Worm (Caenorhabditis elegans) whole organism, L4 larva: ENCODE data around the gene F13A2.3.

Experiments used
- T20F7.1 ChIP-seq: fragments of 200-800 bp; sonication (Bioruptor generic); optimal IDR thresholded peaks from 2 replicates; lab custom pipeline; 2018; ENCODE audit warnings: mild to moderate bottlenecking, missing genetic modification characterization, missing compliant biosample characterization
- Y48G9A.11 ChIP-seq: fragments of 200-800 bp; sonication (Bioruptor generic); IDR thresholded peaks from 2 replicates; pipeline ENCODE4 v1.3.6; 2022; ENCODE audit warnings: missing genetic modification reagents, missing genetic modification characterization, missing compliant biosample characterization
- Y5F2A.4 ChIP-seq: fragments of 200-800 bp; sonication (Bioruptor generic); optimal IDR thresholded peaks from 2 replicates; lab custom pipeline; 2018; ENCODE audit warnings: mild to moderate bottlenecking, missing genetic modification characterization, missing compliant biosample characterization
- ZK337.2 ChIP-seq: fragments of 200-800 bp; sonication (Bioruptor generic); IDR thresholded peaks from 2 replicates; pipeline ENCODE4 v1.3.6; 2022; ENCODE audit warnings: missing genetic modification reagents, missing genetic modification characterization, missing compliant biosample characterization
- ceh-20 ChIP-seq: fragments of 200-800 bp; sonication (Bioruptor generic); IDR thresholded peaks from 2 replicates; pipeline ENCODE4 v1.3.6; 2022; ENCODE audit warnings: missing genetic modification reagents, missing genetic modification characterization, missing compliant biosample characterization
- daf-12 ChIP-seq: fragments of 150-350 bp; optimal IDR thresholded peaks from 2 replicates; lab custom pipeline; 2014; ENCODE audit warnings: missing biosample characterization, missing genetic modification reagents, missing genetic modification characterization
- daf-16 ChIP-seq, 3 experiments: sonication (generic microtip); optimal IDR thresholded peaks; 2 replicates each; lab custom pipeline; 2016 to 2017; ENCODE audit warnings: missing genetic modification characterization in 3 of 3, missing genetic modification reagents in 3 of 3, mild to moderate bottlenecking in 2 of 3, missing compliant biosample characterization in 2 of 3, missing biosample characterization in 1 of 3, moderate library complexity in 1 of 3
- dpl-1 ChIP-seq: fragments of 150-350 bp; optimal IDR thresholded peaks from 2 replicates; lab custom pipeline; 2014; ENCODE audit warnings: missing biosample characterization, missing genetic modification reagents, missing genetic modification characterization
- dve-1 ChIP-seq: sonication (generic microtip); optimal IDR thresholded peaks from 2 replicates; lab custom pipeline; 2017; ENCODE audit warnings: antibody characterized with exemption, mild to moderate bottlenecking, missing genetic modification characterization, missing compliant biosample characterization; ENCODE audit not compliant: insufficient read depth
- hif-1 ChIP-seq, 2 experiments: sonication (generic microtip); optimal IDR thresholded peaks; 2 replicates each; lab custom pipeline; 2016 to 2017; ENCODE audit warnings: missing compliant biosample characterization in 2 of 2, missing genetic modification characterization in 2 of 2, missing genetic modification reagents in 2 of 2, missing genotype in 2 of 2, mild to moderate bottlenecking in 1 of 2
- hlh-11 ChIP-seq: fragments of 200-800 bp; sonication (Bioruptor generic); optimal IDR thresholded peaks from 2 replicates; lab custom pipeline; 2018; ENCODE audit warnings: mild to moderate bottlenecking, missing genetic modification characterization, missing compliant biosample characterization
- hlh-30 ChIP-seq: sonication (generic microtip); optimal IDR thresholded peaks from 2 replicates; lab custom pipeline; 2017; ENCODE audit warnings: antibody characterized with exemption, mild to moderate bottlenecking, missing genetic modification characterization, missing compliant biosample characterization; ENCODE audit not compliant: insufficient read depth
- hmg-1.1 ChIP-seq: fragments of 200-800 bp; sonication (Bioruptor generic); IDR thresholded peaks from 2 replicates; pipeline ENCODE4 v1.3.6; 2022; ENCODE audit warnings: missing genetic modification reagents, missing genetic modification characterization, missing compliant biosample characterization
- jun-1 ChIP-seq: fragments of 150-350 bp; optimal IDR thresholded peaks from 2 replicates; lab custom pipeline; 2014; ENCODE audit warnings: missing biosample characterization, missing genetic modification reagents, missing genetic modification characterization
- lin-38 ChIP-seq: fragments of 200-800 bp; sonication (Bioruptor generic); IDR thresholded peaks from 2 replicates; pipeline ENCODE4 v1.3.6; 2022; ENCODE audit warnings: missing genetic modification reagents, missing genetic modification characterization, missing compliant biosample characterization
- lsy-2 ChIP-seq, 2 experiments: fragments of 150-350 bp in 1 of 2; sonication (generic microtip) in 1 of 2; optimal IDR thresholded peaks; 2 replicates each; lab custom pipeline; 2014 to 2017; ENCODE audit warnings: missing biosample characterization in 2 of 2, missing genetic modification characterization in 2 of 2
- madf-5 ChIP-seq, 2 experiments: fragments of 200-800 bp; sonication (Bioruptor generic); IDR thresholded peaks; 2 replicates each; pipeline ENCODE4 v1.3.6; 2022; ENCODE audit warnings: missing compliant biosample characterization in 2 of 2, missing genetic modification characterization in 2 of 2
- mdl-1 ChIP-seq, 2 experiments: fragments of 150-350 bp in 1 of 2; sonication (generic microtip) in 1 of 2; optimal IDR thresholded peaks; 2 replicates each; lab custom pipeline; 2014 to 2017; ENCODE audit warnings: missing biosample characterization in 2 of 2, missing genetic modification characterization in 2 of 2
- mep-1 ChIP-seq: fragments of 150-350 bp; sonication (generic microtip); optimal IDR thresholded peaks from 3 replicates; lab custom pipeline; 2014; ENCODE audit warnings: missing biosample characterization, missing genetic modification characterization
- mes-2 ChIP-seq: sonication (generic microtip); optimal IDR thresholded peaks from 2 replicates; lab custom pipeline; 2016; ENCODE audit warnings: missing genotype, mild to moderate bottlenecking, missing genetic modification characterization, missing compliant biosample characterization; ENCODE audit not compliant: poor library complexity, severe bottlenecking
- nhr-25 ChIP-seq: sonication (generic microtip); optimal IDR thresholded peaks from 2 replicates; lab custom pipeline; 2017; ENCODE audit warnings: missing genetic modification characterization, mild to moderate bottlenecking, missing compliant biosample characterization, antibody characterized with exemption, moderate library complexity, borderline replicate concordance; ENCODE audit not compliant: insufficient read depth
- nhr-76 ChIP-seq: fragments of 150-350 bp; optimal IDR thresholded peaks from 2 replicates; lab custom pipeline; 2014; ENCODE audit warnings: missing biosample characterization, missing genetic modification characterization
- pha-4 ChIP-seq, 2 experiments: fragments of 150-350 bp in 1 of 2; fragments of 200-800 bp in 1 of 2; sonication (Bioruptor generic) in 1 of 2; IDR thresholded peaks in 1 of 2; optimal IDR thresholded peaks in 1 of 2; 2 replicates each; pipeline versions ENCODE4 v1.3.6 to Lab custom; 2014 to 2022; ENCODE audit warnings: missing genetic modification characterization in 2 of 2, missing genetic modification reagents in 2 of 2, missing biosample characterization in 1 of 2, missing compliant biosample characterization in 1 of 2
- php-3 ChIP-seq: fragments of 200-800 bp; sonication (Bioruptor generic); IDR thresholded peaks from 2 replicates; pipeline ENCODE4 v1.3.6; 2022; ENCODE audit warnings: missing genetic modification reagents, missing genetic modification characterization, missing compliant biosample characterization
- pqm-1 ChIP-seq: sonication (generic microtip); optimal IDR thresholded peaks from 2 replicates; lab custom pipeline; 2017; ENCODE audit warnings: missing biosample characterization, missing genetic modification characterization
- saeg-2 ChIP-seq: fragments of 200-800 bp; sonication (Bioruptor generic); IDR thresholded peaks from 2 replicates; pipeline ENCODE4 v1.3.6; 2022; ENCODE audit warnings: missing genetic modification reagents, missing genetic modification characterization, missing compliant biosample characterization
- sdz-12 ChIP-seq: fragments of 200-800 bp; sonication (Bioruptor generic); optimal IDR thresholded peaks from 2 replicates; lab custom pipeline; 2018; ENCODE audit warnings: mild to moderate bottlenecking, missing genetic modification characterization, missing compliant biosample characterization
- set-16 ChIP-seq: fragments of 200-800 bp; sonication (Bioruptor generic); IDR thresholded peaks from 2 replicates; pipeline ENCODE4 v1.3.6; 2022; ENCODE audit warnings: missing genetic modification reagents, missing genetic modification characterization, missing compliant biosample characterization
- spr-1 ChIP-seq: sonication (generic microtip); optimal IDR thresholded peaks from 2 replicates; lab custom pipeline; 2016; ENCODE audit warnings: mild to moderate bottlenecking, missing genetic modification characterization, missing compliant biosample characterization
- unc-62 ChIP-seq, 3 experiments: fragments of 150-350 bp in 1 of 3; sonication (generic microtip); optimal IDR thresholded peaks in 2 of 3; peaks in 1 of 3; 1 replicate in 1 of 3; 2 replicates in 2 of 3; lab custom pipeline; 2014 to 2017; ENCODE audit warnings: missing biosample characterization in 3 of 3, missing genetic modification characterization in 3 of 3, missing genetic modification reagents in 3 of 3, missing genotype in 1 of 3
- vab-7 ChIP-seq: fragments of 200-800 bp; sonication (Bioruptor generic); IDR thresholded peaks from 2 replicates; pipeline ENCODE4 v1.3.6; 2022; ENCODE audit warnings: missing genetic modification reagents, missing genetic modification characterization, missing compliant biosample characterization
- zfp-2 ChIP-seq: sonication (generic microtip); optimal IDR thresholded peaks from 2 replicates; lab custom pipeline; 2016; ENCODE audit warnings: mild to moderate bottlenecking, missing genetic modification characterization, missing compliant biosample characterization
- ztf-11 ChIP-seq: fragments of 150-350 bp; optimal IDR thresholded peaks from 2 replicates; lab custom pipeline; 2014; ENCODE audit warnings: missing biosample characterization, missing genetic modification characterization

The F13A2.3 gene

ce11 chrV:4374625-4375024 lies 21.5 kb downstream of the F13A2.3 start, which contains the start of gene neg-1:
neg-1 (minus strand) TSS chrV:4374874.
- TF ChIP-seq unc-62 (GFP tag; optimal IDR thresholded peaks at IDR 0.05 in 1 of 2; lab: Kevin White, UChicago), result peak in 1 of 2 experiments; percentile 44
- TF ChIP-seq unc-62 (tag; optimal IDR thresholded peaks at IDR 0.05; lab: Kevin White, UChicago), result no peak
- TF ChIP-seq ztf-11 (tag; lab: Kevin White, UChicago), result no peak

- peak; percentile 42 for TF ChIP-seq lin-38 (GFP tag; lab: Robert Waterston, UW)
- no peak for TF ChIP-seq hlh-30 (tag; lab: Kevin White, UChicago)
These were observed 22.5 kb downstream of the F13A2.3 start for ce11 chrV:4373656-4374055.

- no peak for TF ChIP-seq daf-12 (tag; lab: Kevin White, UChicago)
- peak; percentile 88 for TF ChIP-seq set-16 (GFP tag; lab: Robert Waterston, UW)
- TF ChIP-seq spr-1, result no peak
- TF ChIP-seq sdz-12, result no peak
- no peak for TF ChIP-seq mep-1
- TF ChIP-seq, all 104 proteins: peak for 1
These were observed 23.2 kb downstream of the F13A2.3 start for ce11 chrV:4372986-4373385.

- TF ChIP-seq hmg-1.1 (GFP tag; lab: Robert Waterston, UW), result peak; percentile 53
- peak; percentile 51 for TF ChIP-seq dve-1 (tag; lab: Kevin White, UChicago)
- peak in 1 of 2 experiments; percentile 8 for TF ChIP-seq mdl-1 (tag; optimal IDR thresholded peaks at IDR 0.05; lab: Kevin White, UChicago)
- TF ChIP-seq daf-16 (GFP tag; optimal IDR thresholded peaks at IDR 0.05; lab: Kevin White, UChicago), result no peak
- no peak for TF ChIP-seq daf-16 (tag; optimal IDR thresholded peaks at IDR 0.05; lab: Kevin White, UChicago)
- TF ChIP-seq php-3 (GFP tag; lab: Robert Waterston, UW), result no peak
- 0 out of 2 replicates have a peak, but pooled peaks have one; percentile 26 for TF ChIP-seq pha-4 (GFP tag; IDR thresholded peaks at IDR 0.05; lab: Robert Waterston, UW)
- no peak for TF ChIP-seq pha-4 (tag; optimal IDR thresholded peaks at IDR 0.05; lab: Kevin White, UChicago)
- peak in 1 of 2 experiments; percentile 73 for TF ChIP-seq lsy-2 (tag; optimal IDR thresholded peaks at IDR 0.05; lab: Kevin White, UChicago)
- TF ChIP-seq nhr-76 (tag; lab: Kevin White, UChicago), result no peak
- TF ChIP-seq saeg-2 (GFP tag; lab: Robert Waterston, UW), result no peak
- TF ChIP-seq hlh-30 (tag; lab: Kevin White, UChicago), result peak; percentile 42
- peak; percentile 99 for TF ChIP-seq T20F7.1 (GFP tag; lab: Kevin White, UChicago)
- TF ChIP-seq zfp-2, result no peak
- peak; percentile 5 for TF ChIP-seq nhr-25 (tag; lab: Kevin White, UChicago)
- peak; percentile 67 for TF ChIP-seq dpl-1 (GFP tag; lab: Kevin White, UChicago)
- TF ChIP-seq vab-7 (GFP tag; lab: Robert Waterston, UW), result no peak
- peak in 1 of 2 experiments; percentile 21 for TF ChIP-seq hif-1 (tag; optimal IDR thresholded peaks at IDR 0.05; lab: Kevin White, UChicago)
- TF ChIP-seq Y5F2A.4 (GFP tag; lab: Kevin White, UChicago), result no peak
- TF ChIP-seq mes-2 (tag; lab: Kevin White, UChicago), result peak; percentile 60
- peak; percentile 67 for TF ChIP-seq pqm-1 (tag; lab: Kevin White, UChicago)
- TF ChIP-seq jun-1 (tag; lab: Kevin White, UChicago), result no peak
- peak; percentile 80 for TF ChIP-seq Y48G9A.11 (GFP tag; lab: Robert Waterston, UW)
- no peak for TF ChIP-seq ZK337.2
- peak; percentile 31; the same call in 1 of the 2 replicates for TF ChIP-seq lin-38 (GFP tag; lab: Robert Waterston, UW)
- peak; percentile 23 for TF ChIP-seq hlh-11 (tag; lab: Kevin White, UChicago)
- TF ChIP-seq madf-5 (GFP tag; IDR thresholded peaks at IDR 0.05; lab: Robert Waterston, UW), result no peak
- TF ChIP-seq ceh-20 (GFP tag; lab: Robert Waterston, UW), result no peak
- TF ChIP-seq, all 104 proteins: peak for 15
These were observed 24.7 kb downstream of the F13A2.3 start, which contains the start of the genes gmpr-1 and fipp-1 for ce11 chrV:4371309-4371933. gmpr-1 (minus strand) TSS chrV:4371383. fipp-1 (plus strand) TSS chrV:4371807.
